Fruit fly (Drosophila melanogaster): ENCODE data around the gene OXA1L.

The OXA1L gene

DNA sequence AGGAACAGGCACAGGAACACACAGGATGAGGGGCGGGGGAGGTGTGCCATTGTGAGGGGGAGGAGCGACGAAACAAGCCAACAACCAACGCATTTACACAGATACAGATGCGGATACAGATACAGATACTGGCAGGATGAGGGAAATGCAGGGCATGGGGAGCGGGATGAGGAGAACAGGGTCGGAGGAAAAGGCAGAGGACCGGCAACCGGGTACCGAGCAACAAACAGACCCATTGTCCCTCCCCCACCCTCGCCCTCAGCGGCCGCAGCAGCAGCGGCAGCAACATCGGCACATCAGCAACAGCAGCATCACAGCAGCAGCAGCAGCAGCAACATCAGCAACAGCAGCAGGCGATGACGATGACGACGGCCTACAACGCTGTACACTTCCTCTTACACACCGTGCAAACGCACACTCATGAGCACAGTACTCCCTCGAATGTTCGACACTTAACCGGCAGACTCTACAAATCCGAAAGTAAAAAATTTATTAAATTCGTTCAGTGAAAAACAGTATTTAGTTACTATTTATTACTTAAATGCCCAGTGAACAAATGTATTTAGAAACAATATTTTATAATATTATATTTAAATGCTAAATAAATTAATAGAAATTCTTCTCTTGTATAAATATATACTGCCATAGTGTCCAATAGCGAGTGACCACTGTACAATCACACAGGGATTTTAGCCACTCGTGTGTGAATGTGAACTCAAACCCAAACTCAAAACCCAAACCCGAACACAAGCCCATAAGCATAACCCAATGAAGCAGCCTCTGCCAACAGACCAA lies 30.7 kb downstream of the OXA1L start (continued):
- TF ChIP-seq CG9817 (tag; optimal IDR thresholded peaks at IDR 0.05): peak; percentile 75
- peak; percentile 23 for TF ChIP-seq Dad (GFP tag; optimal IDR thresholded peaks at IDR 0.05)
- no peak for TF ChIP-seq Mad (GFP tag; optimal IDR thresholded peaks at IDR 0.05)
- TF ChIP-seq CG4282 (GFP tag; optimal IDR thresholded peaks at IDR 0.05): no peak
- TF ChIP-seq Meics (GFP tag; optimal IDR thresholded peaks at IDR 0.05): peak; percentile 88
- peak; percentile 81 for TF ChIP-seq Atf6 (GFP tag; IDR thresholded peaks at IDR 0.05)
- TF ChIP-seq lmd (GFP tag; IDR thresholded peaks at IDR 0.05): peak; percentile 89
- peak; percentile 79 for TF ChIP-seq CG10543 (GFP tag; optimal IDR thresholded peaks at IDR 0.05)
- TF ChIP-seq repo (GFP tag; optimal IDR thresholded peaks at IDR 0.05): no peak
- no peak for TF ChIP-seq luna (GFP tag; optimal IDR thresholded peaks at IDR 0.05)
- TF ChIP-seq GATAe (GFP tag; conservative IDR thresholded peaks at IDR 0.05): peak; percentile 19; the same call in 1 of the 2 replicates
- peak; percentile 82 for TF ChIP-seq MTF-1 (GFP tag; optimal IDR thresholded peaks at IDR 0.05; ENCODE audit: borderline replicate concordance)
- TF ChIP-seq MESR4 (GFP tag; optimal IDR thresholded peaks at IDR 0.05): no peak
- TF ChIP-seq CG2202 (tag; optimal IDR thresholded peaks at IDR 0.05): peak; percentile 64
- TF ChIP-seq Gsc (GFP tag; IDR thresholded peaks at IDR 0.05): no peak
- peak; percentile 92 for TF ChIP-seq phol (tag; optimal IDR thresholded peaks at IDR 0.05)
- peak; percentile 71 for TF ChIP-seq CG3065 (GFP tag; optimal IDR thresholded peaks at IDR 0.05)
- TF ChIP-seq CG7271 (tag; optimal IDR thresholded peaks at IDR 0.05): peak; percentile 63
- TF ChIP-seq schlank (tag; optimal IDR thresholded peaks at IDR 0.05): peak; percentile 51
- peak; percentile 82 for TF ChIP-seq esg (GFP tag; conservative IDR thresholded peaks at IDR 0.05)
- TF ChIP-seq Poxn (GFP tag; IDR thresholded peaks at IDR 0.05): no peak
- TF ChIP-seq wdn (GFP tag; IDR thresholded peaks at IDR 0.05): peak; percentile 74; the same call in 1 of the 2 replicates
- peak; percentile 85 for TF ChIP-seq CG1602 (GFP tag; optimal IDR thresholded peaks at IDR 0.05)
- TF ChIP-seq ftz-f1 (GFP tag; optimal IDR thresholded peaks at IDR 0.05): no peak
- peak; percentile 85 for TF ChIP-seq CG8765 (GFP tag; IDR thresholded peaks at IDR 0.05)
- peak; percentile 77 for TF ChIP-seq lbe (GFP tag; optimal IDR thresholded peaks at IDR 0.05)
- peak; percentile 89 for TF ChIP-seq CG31441 (GFP tag; IDR thresholded peaks at IDR 0.05)
- TF ChIP-seq NFAT (GFP tag; IDR thresholded peaks at IDR 0.05): no peak
- peak; percentile 15 for TF ChIP-seq CG7786 (GFP tag; optimal IDR thresholded peaks at IDR 0.05)
- TF ChIP-seq C15 (GFP tag; IDR thresholded peaks at IDR 0.05): peak; percentile 49; the same call in 1 of the 3 replicates
- peak; percentile 56 for TF ChIP-seq gsb (GFP tag; IDR thresholded peaks at IDR 0.05)
- peak; percentile 93 for TF ChIP-seq CG7839 (tag; optimal IDR thresholded peaks at IDR 0.05)
- TF ChIP-seq CG6689 (GFP tag; IDR thresholded peaks at IDR 0.05): peak; percentile 92
- TF ChIP-seq Jarid2 (GFP tag; optimal IDR thresholded peaks at IDR 0.05): peak; percentile 31
- TF ChIP-seq bigmax (GFP tag; optimal IDR thresholded peaks at IDR 0.05): no peak
- no peak for TF ChIP-seq ERR (GFP tag; optimal IDR thresholded peaks at IDR 0.05)
- TF ChIP-seq CG32532 (GFP tag; IDR thresholded peaks at IDR 0.05): peak; percentile 75
- TF ChIP-seq CG1233 (GFP tag; optimal IDR thresholded peaks at IDR 0.05): peak; percentile 85
- peak in 1 of 2 experiments; percentile 80 for TF ChIP-seq Eip74EF (GFP tag; optimal IDR thresholded peaks at IDR 0.05)
- TF ChIP-seq CG2678 (tag; optimal IDR thresholded peaks at IDR 0.05): peak; percentile 95
- TF ChIP-seq sug (tag; optimal IDR thresholded peaks at IDR 0.05): peak; percentile 73
- TF ChIP-seq BEAF-32 (GFP tag; optimal IDR thresholded peaks at IDR 0.05): no peak
- TF ChIP-seq odd (GFP tag; optimal IDR thresholded peaks at IDR 0.05): peak; percentile 82
- TF ChIP-seq CG10959 (GFP tag; IDR thresholded peaks at IDR 0.05): peak; percentile 78
- peak; percentile 89 for TF ChIP-seq fd96Cb (tag; optimal IDR thresholded peaks at IDR 0.05)
- peak; percentile 74; the same call in 1 of the 2 replicates for TF ChIP-seq CG11247 (GFP tag; IDR thresholded peaks at IDR 0.05)
- peak; percentile 82 for TF ChIP-seq ttk (GFP tag; IDR thresholded peaks at IDR 0.05)
- TF ChIP-seq cwo (GFP tag; optimal IDR thresholded peaks at IDR 0.05): peak; percentile 86
- TF ChIP-seq CG5245 (GFP tag; optimal IDR thresholded peaks at IDR 0.05): peak; percentile 57
